Fruit fly (Drosophila melanogaster): Measurements from ENCODE around the gene Elp1.
A peak's percentile ranks its signal among the peaks of the same experiment; 100 is the strongest.

Gene Elp1

DNA sequence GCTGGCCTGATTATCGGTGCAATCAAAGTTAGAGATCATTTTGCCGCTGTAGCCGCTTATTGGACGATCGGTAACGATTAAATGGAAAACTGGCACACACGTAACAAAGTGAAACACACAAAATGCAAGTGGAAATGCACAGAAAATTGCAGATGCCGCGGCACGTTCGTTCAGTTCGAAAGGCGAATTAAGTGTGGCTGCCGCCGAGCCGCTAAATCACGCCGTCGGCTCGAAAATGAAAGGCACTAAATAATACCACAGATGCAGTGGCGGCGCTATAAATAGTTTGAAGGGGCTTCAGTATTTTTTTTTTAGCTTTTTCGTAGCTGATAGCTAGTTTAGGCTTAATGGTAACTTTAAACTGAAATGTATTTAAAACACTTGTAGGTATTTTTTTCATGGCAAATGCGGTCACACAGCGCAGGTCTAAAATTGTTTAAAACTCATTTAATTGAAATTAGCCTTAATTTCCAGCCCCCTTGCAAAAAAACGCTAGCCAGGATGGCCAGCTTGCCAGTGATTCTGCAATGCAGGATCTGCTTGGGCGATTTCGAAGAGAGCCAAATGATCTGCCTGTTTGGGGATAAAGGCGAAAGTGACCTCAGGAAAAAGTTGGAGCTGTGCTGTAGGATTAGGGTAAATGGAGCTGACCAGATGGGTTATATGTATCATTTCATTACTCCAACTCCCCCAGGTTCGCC is 30.9 kb upstream of the Elp1 start, which contains the start of the genes Jupiter and CG14710 (continued):
- TF ChIP-seq fd102C (GFP tag; optimal IDR thresholded peaks at IDR 0.05) (no peak), Ets97D (GFP tag; optimal IDR thresholded peaks at IDR 0.05) (peak; percentile 93), CrebB (tag; optimal IDR thresholded peaks at IDR 0.05) (peak; percentile 50), ssp (GFP tag; IDR thresholded peaks at IDR 0.05) (peak; percentile 73), CG15696 (tag; optimal IDR thresholded peaks at IDR 0.05) (peak; percentile 64), CG11723 (GFP tag; optimal IDR thresholded peaks at IDR 0.05) (peak; percentile 31), gce (GFP tag; IDR thresholded peaks at IDR 0.05) (0 out of 3 replicates have a peak, but pooled peaks have one; percentile 41), dmrt11E (tag; optimal IDR thresholded peaks at IDR 0.05) (peak; percentile 53), psq (GFP tag; optimal IDR thresholded peaks at IDR 0.05) (no peak), Lpt (GFP tag; optimal IDR thresholded peaks at IDR 0.05) (no peak), Nf-YC (tag; optimal IDR thresholded peaks at IDR 0.05) (peak; percentile 58), pho (GFP tag; optimal IDR thresholded peaks at IDR 0.05) (peak; percentile 78), CG1233 (GFP tag; optimal IDR thresholded peaks at IDR 0.05) (no peak), Eip74EF (GFP tag; optimal IDR thresholded peaks at IDR 0.05) (no peak), NfI (GFP tag; optimal IDR thresholded peaks at IDR 0.05) (peak; percentile 60), Lim3 (GFP tag; IDR thresholded peaks at IDR 0.05) (no peak), NFAT (GFP tag; IDR thresholded peaks at IDR 0.05) (peak; percentile 88), bab2 (GFP tag; optimal IDR thresholded peaks at IDR 0.05) (peak; percentile 86), CG14860 (GFP tag; IDR thresholded peaks at IDR 0.05; ENCODE audit: partially characterized antibody) (no peak), CG33213 (GFP tag; optimal IDR thresholded peaks at IDR 0.05) (peak; percentile 97), CG7839 (tag; optimal IDR thresholded peaks at IDR 0.05) (peak; percentile 55), NC2β (GFP tag; optimal IDR thresholded peaks at IDR 0.05) (peak; percentile 87), CG30020 (tag; optimal IDR thresholded peaks at IDR 0.05) (peak; percentile 71), CG12391 (tag; optimal IDR thresholded peaks at IDR 0.05) (peak; percentile 80), Neu2 (GFP tag; optimal IDR thresholded peaks at IDR 0.05; ENCODE audit: borderline replicate concordance) (no peak), CG7928 (GFP tag; optimal IDR thresholded peaks at IDR 0.05) (peak; percentile 29), rib (GFP tag; IDR thresholded peaks at IDR 0.05) (0 out of 2 replicates have a peak, but pooled peaks have one; percentile 49), CG10654 (GFP tag; optimal IDR thresholded peaks at IDR 0.05) (peak; percentile 68), lbe (GFP tag; optimal IDR thresholded peaks at IDR 0.05) (peak; percentile 46), zfh2 (GFP tag; optimal IDR thresholded peaks at IDR 0.05) (peak; percentile 85), CG2202 (tag; optimal IDR thresholded peaks at IDR 0.05) (peak; percentile 45), zen2 (GFP tag; IDR thresholded peaks at IDR 0.05; ENCODE audit: partially characterized antibody) (no peak), CG8765 (GFP tag; IDR thresholded peaks at IDR 0.05) (peak; percentile 69; the same call in 1 of the 2 replicates), jumu (GFP tag; optimal IDR thresholded peaks at IDR 0.05) (peak; percentile 85), CG16813 (GFP tag; IDR thresholded peaks at IDR 0.05; ENCODE audit: partially characterized antibody) (peak; percentile 33; the same call in 1 of the 3 replicates), jigr1 (GFP tag; IDR thresholded peaks at IDR 0.05) (peak; percentile 14; the same call in 1 of the 3 replicates), ems (GFP tag; optimal IDR thresholded peaks at IDR 0.05) (peak; percentile 65), ase (GFP tag; IDR thresholded peaks at IDR 0.05) (no peak), CG3838 (GFP tag; optimal IDR thresholded peaks at IDR 0.05) (peak; percentile 21), luna (GFP tag; optimal IDR thresholded peaks at IDR 0.05) (no peak), br (optimal IDR thresholded peaks at IDR 0.05) (no peak), CG10209 (GFP tag; optimal IDR thresholded peaks at IDR 0.05) (peak; percentile 46), Poxn (GFP tag; IDR thresholded peaks at IDR 0.05) (no peak), hb (GFP tag; IDR thresholded peaks at IDR 0.05; ENCODE audit: partially characterized antibody) (no peak), CG10959 (GFP tag; IDR thresholded peaks at IDR 0.05) (0 out of 2 replicates have a peak, but pooled peaks have one; percentile 18), jing (GFP tag; optimal IDR thresholded peaks at IDR 0.05) (peak; percentile 13), CG5953 (GFP tag; IDR thresholded peaks at IDR 0.05) (no peak), Hand (GFP tag; optimal IDR thresholded peaks at IDR 0.05) (no peak), CG34422 (GFP tag; IDR thresholded peaks at IDR 0.05) (peak; percentile 86)
